Worm (Caenorhabditis elegans): ENCODE data around the gene F59B2.9.

F59B2.9 gene

ce11 chrIII:8971255-8972020 is 40.8 kb downstream of the F59B2.9 start, which contains the start of the genes eif-3.D and R08D7.4 (continued):
- TF ChIP-seq hmg-1.2 (GFP tag; IDR thresholded peaks at IDR 0.05), result peak; percentile 38; the same call in 1 of the 2 replicates
- peak; percentile 70 for TF ChIP-seq dox-1 (GFP tag; IDR thresholded peaks at IDR 0.05)
- TF ChIP-seq attf-5 (GFP tag; optimal IDR thresholded peaks at IDR 0.05), result peak; percentile 49
- TF ChIP-seq ceh-27 (GFP tag; optimal IDR thresholded peaks at IDR 0.05), result peak; percentile 35
- TF ChIP-seq lin-54 (GFP tag; optimal IDR thresholded peaks at IDR 0.05), result peak; percentile 65
- TF ChIP-seq snpc-3.4 (tag; optimal IDR thresholded peaks at IDR 0.05), result peak; percentile 36
- no peak for TF ChIP-seq ceh-91 (GFP tag; IDR thresholded peaks at IDR 0.05)
- TF ChIP-seq snpc-4 (GFP tag; optimal IDR thresholded peaks at IDR 0.05), result peak; percentile 0
- peak in 3 of 4 experiments; percentile 12 to 61 (median 20) for TF ChIP-seq snpc-4 (tag; optimal IDR thresholded peaks at IDR 0.05)

- TF ChIP-seq ztf-6 (GFP tag; IDR thresholded peaks at IDR 0.05) (no peak), tbp1 (GFP tag; optimal IDR thresholded peaks at IDR 0.05) (no peak), T07F8.4 (tag; optimal IDR thresholded peaks at IDR 0.05) (no peak), unc-130 (GFP tag; optimal IDR thresholded peaks at IDR 0.05) (peak; percentile 26), ztf-3 (GFP tag; optimal IDR thresholded peaks at IDR 0.05) (no peak), madf-6 (GFP tag; IDR thresholded peaks at IDR 0.05) (no peak), lag-1 (GFP tag; IDR thresholded peaks at IDR 0.05) (no peak), Y79H2A.3 (GFP tag; conservative IDR thresholded peaks at IDR 0.05) (no peak), T26A5.8 (tag; optimal IDR thresholded peaks at IDR 0.05) (no peak)
Measured at ce11 chrIII:8967639-8968038, 44.6 kb downstream of the F59B2.9 start, which contains the start of the genes bud-13 and rpap-2. Gene bud-13, minus strand, starts transcription at chrIII:8967727. Gene rpap-2, plus strand, starts transcription at chrIII:8967967.

ce11 chrIII:8964684-8965283 is 47.4 kb downstream of the F59B2.9 start:
- TF ChIP-seq ceh-91 (GFP tag; IDR thresholded peaks at IDR 0.05), result no peak
- TF ChIP-seq hsf-1 (GFP tag; IDR thresholded peaks at IDR 0.05), result no peak
- peak; percentile 84 for TF ChIP-seq zfh-2 (GFP tag; conservative IDR thresholded peaks at IDR 0.05)
- peak; percentile 94 for TF ChIP-seq egrh-3 (GFP tag; IDR thresholded peaks at IDR 0.05)
- no peak for TF ChIP-seq aptf-2 (GFP tag; conservative IDR thresholded peaks at IDR 0.05)
- TF ChIP-seq pha-4 (tag; optimal IDR thresholded peaks at IDR 0.05), result no peak
- TF ChIP-seq Y53G8AR.9 (GFP tag; conservative IDR thresholded peaks at IDR 0.05), result no peak
- TF ChIP-seq ekl-4 (GFP tag; IDR thresholded peaks at IDR 0.05), result no peak
- TF ChIP-seq zim-3 (tag; optimal IDR thresholded peaks at IDR 0.05), result no peak
- no peak for TF ChIP-seq ztf-25 (GFP tag; IDR thresholded peaks at IDR 0.05)
- TF ChIP-seq tlf-1 (GFP tag; optimal IDR thresholded peaks at IDR 0.05), result no peak
- no peak for TF ChIP-seq T26A5.8 (tag; optimal IDR thresholded peaks at IDR 0.05)
- TF ChIP-seq mes-4 (tag; optimal IDR thresholded peaks at IDR 0.05), result no peak

- TF ChIP-seq pbrm-1 (GFP tag; IDR thresholded peaks at IDR 0.05) (0 out of 2 replicates have a peak, but pooled peaks have one; percentile 20), nfyb-1 (GFP tag; IDR thresholded peaks at IDR 0.05) (0 out of 2 replicates have a peak, but pooled peaks have one; percentile 54), lin-54 (GFP tag; optimal IDR thresholded peaks at IDR 0.05) (no peak), hmg-20 (GFP tag; IDR thresholded peaks at IDR 0.05) (no peak), zfh-2 (GFP tag; conservative IDR thresholded peaks at IDR 0.05) (peak; percentile 93), gei-17 (GFP tag; optimal IDR thresholded peaks at IDR 0.05) (no peak), mcd-1 (GFP tag; IDR thresholded peaks at IDR 0.05) (peak; percentile 60; the same call in 1 of the 2 replicates), egrh-3 (GFP tag; IDR thresholded peaks at IDR 0.05) (peak; percentile 99), lsl-1 (GFP tag; optimal IDR thresholded peaks at IDR 0.05) (no peak), unc-62 (GFP tag; optimal IDR thresholded peaks at IDR 0.05) (no peak), fkh-3 (tag; optimal IDR thresholded peaks at IDR 0.05) (no peak), egl-18 (GFP tag; IDR thresholded peaks at IDR 0.05) (no peak), lin-40 (tag; optimal IDR thresholded peaks at IDR 0.05) (no peak)
Measured at ce11 chrIII:8962475-8962874, 49.7 kb downstream of the F59B2.9 start.

Data from whole organism, young adult.